Worm (Caenorhabditis elegans): Measurements from ENCODE around the gene Y39A1A.2.

Gene Y39A1A.2

DNA sequence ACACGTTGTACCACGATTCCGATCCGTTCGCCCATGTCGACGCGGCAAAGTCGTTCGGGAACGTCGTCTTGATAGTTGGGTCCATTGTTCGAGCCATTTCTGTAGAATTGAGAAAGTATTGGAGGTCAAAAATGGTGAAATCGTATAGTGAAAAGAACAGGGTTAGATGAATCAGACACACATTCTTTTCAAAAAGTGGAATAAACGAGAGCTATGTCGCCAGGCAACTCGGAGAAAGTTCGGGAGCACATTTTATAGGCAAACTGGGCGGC, 30.0 kb upstream of the Y39A1A.2 start, which contains the start of gene Y39A1A.9:
Gene Y39A1A.9, minus strand, starts transcription at position 99 of the 272 bp plus-strand sequence.
- TF ChIP-seq fos-1 (tag; optimal IDR thresholded peaks at IDR 0.05): no peak
- TF ChIP-seq nhr-67 (tag; optimal IDR thresholded peaks at IDR 0.05): no peak
- TF ChIP-seq nhr-76 (tag; optimal IDR thresholded peaks at IDR 0.05): no peak
- TF ChIP-seq pha-4 (tag; optimal IDR thresholded peaks at IDR 0.05): no peak
- TF ChIP-seq nfya-1 (tag; optimal IDR thresholded peaks at IDR 0.05; ENCODE audit: insufficient read depth): no peak
- TF ChIP-seq mdl-1 (tag; optimal IDR thresholded peaks at IDR 0.05): no peak
- TF ChIP-seq ztf-4 (tag; optimal IDR thresholded peaks at IDR 0.05): no peak
- TF ChIP-seq lsy-12 (tag; optimal IDR thresholded peaks at IDR 0.05): no peak
- TF ChIP-seq ceh-82 (tag; optimal IDR thresholded peaks at IDR 0.05): no peak
- TF ChIP-seq ceh-9 (tag; optimal IDR thresholded peaks at IDR 0.05): no peak
- no peak for TF ChIP-seq nhr-77 (tag; optimal IDR thresholded peaks at IDR 0.05)
- TF ChIP-seq nhr-23 (tag; optimal IDR thresholded peaks at IDR 0.05): no peak
- no peak for TF ChIP-seq lin-39 (tag; optimal IDR thresholded peaks at IDR 0.05)
- no peak for TF ChIP-seq tbx-2 (tag; optimal IDR thresholded peaks at IDR 0.05)

ce11 chrIII:10632590-10633402, 29.4 kb upstream of the Y39A1A.2 start, which contains the start of gene Y39A1A.10:
Gene Y39A1A.10 (plus strand): TSS chrIII:10632728.
- TF ChIP-seq ztf-4 (tag; optimal IDR thresholded peaks at IDR 0.05): no peak
- TF ChIP-seq lin-39 (tag; optimal IDR thresholded peaks at IDR 0.05): peak; percentile 37
- TF ChIP-seq ama-1 (optimal IDR thresholded peaks at IDR 0.05): no peak
- no peak for TF ChIP-seq ceh-9 (tag; optimal IDR thresholded peaks at IDR 0.05)
- TF ChIP-seq ceh-82 (tag; optimal IDR thresholded peaks at IDR 0.05): no peak
- TF ChIP-seq ceh-16 (tag; optimal IDR thresholded peaks at IDR 0.05): no peak
- no peak for TF ChIP-seq egl-5 (tag; optimal IDR thresholded peaks at IDR 0.05)
- TF ChIP-seq ZK546.5 (tag; optimal IDR thresholded peaks at IDR 0.05): no peak
- TF ChIP-seq skn-1 (tag; optimal IDR thresholded peaks at IDR 0.05): no peak
- peak; percentile 24 for TF ChIP-seq nhr-11 (tag; optimal IDR thresholded peaks at IDR 0.05)
- peak; percentile 83 for TF ChIP-seq nhr-25 (tag; optimal IDR thresholded peaks at IDR 0.05)
- no peak for TF ChIP-seq lin-15B (tag; optimal IDR thresholded peaks at IDR 0.05)
- TF ChIP-seq ztf-11 (tag; optimal IDR thresholded peaks at IDR 0.05): no peak
- peak; percentile 81 for TF ChIP-seq pha-4 (tag; optimal IDR thresholded peaks at IDR 0.05)
- no peak for TF ChIP-seq unc-39 (tag; optimal IDR thresholded peaks at IDR 0.05)
- no peak for TF ChIP-seq R02D3.7 (tag; optimal IDR thresholded peaks at IDR 0.05)
- TF ChIP-seq mdl-1 (tag; optimal IDR thresholded peaks at IDR 0.05): no peak
- no peak for TF ChIP-seq nhr-12 (tag; optimal IDR thresholded peaks at IDR 0.05)
- TF ChIP-seq elt-2 (tag; optimal IDR thresholded peaks at IDR 0.05): peak; percentile 24
- no peak for TF ChIP-seq nhr-76 (tag; optimal IDR thresholded peaks at IDR 0.05)
- TF ChIP-seq nfya-1 (tag; optimal IDR thresholded peaks at IDR 0.05; ENCODE audit: insufficient read depth): peak; percentile 27
- no peak for TF ChIP-seq zag-1 (tag; optimal IDR thresholded peaks at IDR 0.05)
- TF ChIP-seq tbx-2 (tag; optimal IDR thresholded peaks at IDR 0.05): peak; percentile 39
- TF ChIP-seq nhr-77 (tag; optimal IDR thresholded peaks at IDR 0.05): no peak
- TF ChIP-seq nhr-237 (tag; optimal IDR thresholded peaks at IDR 0.05): no peak
- TF ChIP-seq nhr-43 (tag; optimal IDR thresholded peaks at IDR 0.05; ENCODE audit: poor library complexity, severe bottlenecking): no peak
- no peak for TF ChIP-seq sea-2 (GFP tag; optimal IDR thresholded peaks at IDR 0.05)
- no peak for TF ChIP-seq unc-62 (GFP tag; optimal IDR thresholded peaks at IDR 0.05)
- no peak for TF ChIP-seq mml-1 (tag; optimal IDR thresholded peaks at IDR 0.05)
- TF ChIP-seq fos-1 (tag; optimal IDR thresholded peaks at IDR 0.05): no peak
- TF ChIP-seq eor-1 (tag; optimal IDR thresholded peaks at IDR 0.05): no peak
- TF ChIP-seq pqm-1 (tag; optimal IDR thresholded peaks at IDR 0.05): no peak
- TF ChIP-seq ceh-28 (tag; optimal IDR thresholded peaks at IDR 0.05): peak; percentile 21
- TF ChIP-seq hmg-11 (tag; optimal IDR thresholded peaks at IDR 0.05): peak; percentile 31
- TF ChIP-seq elt-1 (tag; optimal IDR thresholded peaks at IDR 0.05): no peak
- TF ChIP-seq nhr-23 (tag; optimal IDR thresholded peaks at IDR 0.05): peak; percentile 68
- no peak for TF ChIP-seq nhr-28 (tag; optimal IDR thresholded peaks at IDR 0.05)
- no peak for TF ChIP-seq daf-12 (tag; optimal IDR thresholded peaks at IDR 0.05)
- TF ChIP-seq jun-1 (tag; optimal IDR thresholded peaks at IDR 0.05): peak; percentile 33
- no peak for TF ChIP-seq aly-2 (tag; optimal IDR thresholded peaks at IDR 0.05)
- TF ChIP-seq egl-27 (tag; optimal IDR thresholded peaks at IDR 0.05): no peak
- TF ChIP-seq lsy-12 (tag; optimal IDR thresholded peaks at IDR 0.05): no peak
- no peak for TF ChIP-seq fkh-2 (tag; optimal IDR thresholded peaks at IDR 0.05)
